Worm (Caenorhabditis elegans) whole organism, L4 larva: ENCODE results near the gene F11A5.16.

Experiments used
- D1046.2 ChIP-seq: fragments of 200-800 bp; sonication (Bioruptor generic); IDR thresholded peaks from 2 replicates; pipeline ENCODE4 v1.3.6; 2022; ENCODE audit warnings: missing genetic modification characterization, missing compliant biosample characterization
- F10B5.3 ChIP-seq: sonication (generic microtip); optimal IDR thresholded peaks from 2 replicates; lab custom pipeline; 2016; ENCODE audit warnings: mild to moderate bottlenecking, missing genetic modification characterization, missing compliant biosample characterization
- Y75B8A.6 ChIP-seq: fragments of 200-800 bp; sonication (Bioruptor generic); IDR thresholded peaks from 2 replicates; pipeline ENCODE4 v1.3.6; 2022; ENCODE audit warnings: missing genetic modification reagents, missing genetic modification characterization, missing compliant biosample characterization
- aly-2 ChIP-seq: sonication (generic microtip); optimal IDR thresholded peaks from 2 replicates; lab custom pipeline; 2018; ENCODE audit warnings: missing biosample characterization, missing genetic modification characterization
- ceh-20 ChIP-seq: fragments of 200-800 bp; sonication (Bioruptor generic); IDR thresholded peaks from 2 replicates; pipeline ENCODE4 v1.3.6; 2022; ENCODE audit warnings: missing genetic modification reagents, missing genetic modification characterization, missing compliant biosample characterization
- ceh-28 ChIP-seq: fragments of 150-350 bp; optimal IDR thresholded peaks from 2 replicates; lab custom pipeline; 2014; ENCODE audit warnings: missing biosample characterization, missing genetic modification reagents, missing genetic modification characterization
- ctbp-1 ChIP-seq: fragments of 200-800 bp; sonication (Bioruptor generic); IDR thresholded peaks from 2 replicates; pipeline ENCODE4 v1.3.6; 2022; ENCODE audit warnings: missing genetic modification reagents, missing genetic modification characterization, missing compliant biosample characterization
- duxl-1 ChIP-seq: sonication (generic microtip); optimal IDR thresholded peaks from 2 replicates; lab custom pipeline; 2016; ENCODE audit warnings: mild to moderate bottlenecking, missing genetic modification characterization, moderate library complexity, missing compliant biosample characterization; ENCODE audit not compliant: poor library complexity
- lin-29 ChIP-seq: fragments of 200-800 bp; sonication (Bioruptor generic); IDR thresholded peaks from 2 replicates; pipeline ENCODE4 v1.3.6; 2022; ENCODE audit warnings: missing genetic modification reagents, missing genetic modification characterization, missing compliant biosample characterization
- mdl-1 ChIP-seq, 2 experiments: fragments of 150-350 bp in 1 of 2; sonication (generic microtip) in 1 of 2; optimal IDR thresholded peaks; 2 replicates each; lab custom pipeline; 2014 to 2017; ENCODE audit warnings: missing biosample characterization in 2 of 2, missing genetic modification characterization in 2 of 2
- mep-1 ChIP-seq: fragments of 150-350 bp; sonication (generic microtip); optimal IDR thresholded peaks from 3 replicates; lab custom pipeline; 2014; ENCODE audit warnings: missing biosample characterization, missing genetic modification characterization
- mxl-2 ChIP-seq: fragments of 200-800 bp; sonication (Bioruptor generic); conservative IDR thresholded peaks from 2 replicates; pipeline ENCODE4 v1.3.6; 2022; ENCODE audit warnings: missing genetic modification reagents, missing genetic modification characterization, missing compliant biosample characterization
- nhr-48 ChIP-seq: sonication (generic microtip); optimal IDR thresholded peaks from 2 replicates; lab custom pipeline; 2016; ENCODE audit warnings: mild to moderate bottlenecking, missing genetic modification characterization, missing compliant biosample characterization
- pqm-1 ChIP-seq: sonication (generic microtip); optimal IDR thresholded peaks from 2 replicates; lab custom pipeline; 2017; ENCODE audit warnings: missing biosample characterization, missing genetic modification characterization
- rbr-2 ChIP-seq: sonication (generic microtip); optimal IDR thresholded peaks from 2 replicates; lab custom pipeline; 2016; ENCODE audit warnings: missing genotype, missing genetic modification characterization, missing compliant biosample characterization
- snpc-1.2 ChIP-seq: fragments of 200-800 bp; sonication (Bioruptor generic); IDR thresholded peaks from 2 replicates; pipeline ENCODE4 v1.3.6; 2022; ENCODE audit warnings: missing genetic modification reagents, missing genetic modification characterization, missing compliant biosample characterization
- snpc-4 ChIP-seq: fragments of 150-350 bp; optimal IDR thresholded peaks from 2 replicates; lab custom pipeline; 2014; ENCODE audit warnings: missing biosample characterization, missing genetic modification characterization
- spr-1 ChIP-seq: sonication (generic microtip); optimal IDR thresholded peaks from 2 replicates; lab custom pipeline; 2016; ENCODE audit warnings: mild to moderate bottlenecking, missing genetic modification characterization, missing compliant biosample characterization
- tag-97 ChIP-seq: fragments of 200-800 bp; sonication (Bioruptor generic); IDR thresholded peaks from 2 replicates; pipeline ENCODE4 v1.3.6; 2022; ENCODE audit warnings: missing genetic modification characterization, missing compliant biosample characterization
- tra-1 ChIP-seq: fragments of 200-800 bp; sonication (Bioruptor generic); IDR thresholded peaks from 2 replicates; pipeline ENCODE4 v1.3.6; 2022; ENCODE audit warnings: missing genetic modification reagents, missing genetic modification characterization, missing compliant biosample characterization
- unc-62 ChIP-seq, 3 experiments: fragments of 150-350 bp in 1 of 3; sonication (generic microtip); optimal IDR thresholded peaks in 2 of 3; peaks in 1 of 3; 1 replicate in 1 of 3; 2 replicates in 2 of 3; lab custom pipeline; 2014 to 2017; ENCODE audit warnings: missing biosample characterization in 3 of 3, missing genetic modification characterization in 3 of 3, missing genetic modification reagents in 3 of 3, missing genotype in 1 of 3
- zfp-3 ChIP-seq: fragments of 200-800 bp; sonication (Bioruptor generic); conservative IDR thresholded peaks from 2 replicates; pipeline ENCODE4 v1.3.6; 2022; ENCODE audit warnings: missing genetic modification reagents, missing genetic modification characterization, missing compliant biosample characterization
- zip-2 ChIP-seq: fragments of 150-350 bp; optimal IDR thresholded peaks from 2 replicates; lab custom pipeline; 2014; ENCODE audit warnings: missing biosample characterization, missing genetic modification characterization
- ztf-7 ChIP-seq: fragments of 150-350 bp; optimal IDR thresholded peaks from 2 replicates; lab custom pipeline; 2014; ENCODE audit warnings: missing biosample characterization, missing genetic modification characterization

Gene F11A5.16

DNA sequence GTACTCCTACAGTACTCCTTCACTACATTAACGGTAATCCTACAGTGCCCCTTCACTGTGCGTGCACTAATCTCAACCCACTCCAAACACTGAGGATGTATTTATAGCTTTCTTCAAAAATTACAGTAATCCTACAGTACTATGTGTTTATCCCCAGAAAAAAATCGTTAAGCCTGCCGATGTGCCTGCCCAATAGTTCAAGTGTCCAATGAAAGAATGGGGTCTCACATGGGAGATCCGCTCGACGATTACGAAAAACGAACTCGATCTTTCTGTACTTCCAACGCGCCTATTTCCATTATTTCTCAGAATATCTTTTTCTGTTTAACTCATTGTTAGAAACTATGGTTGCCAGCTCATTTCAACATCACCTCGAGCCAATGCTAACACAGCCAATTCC is 47.4 kb downstream of the F11A5.16 start, which contains the start of gene nhr-218:
nhr-218 (plus strand) TSS at position 301 of the 400 bp plus-strand sequence.
- no peak for TF ChIP-seq zip-2 (tag; lab: Kevin White, UChicago)
- TF ChIP-seq mdl-1 (tag; optimal IDR thresholded peaks at IDR 0.05; lab: Kevin White, UChicago): no peak
- TF ChIP-seq mep-1 (tag; lab: Kevin White, UChicago): no peak
- TF ChIP-seq ctbp-1 (GFP tag; lab: Robert Waterston, UW): no peak
- peak in 1 of 2 experiments; percentile 33 for TF ChIP-seq unc-62 (GFP tag; optimal IDR thresholded peaks at IDR 0.05 in 1 of 2; lab: Kevin White, UChicago)
- TF ChIP-seq unc-62 (tag; optimal IDR thresholded peaks at IDR 0.05; lab: Kevin White, UChicago): no peak

- TF ChIP-seq duxl-1 (no peak), nhr-48 (tag; lab: Kevin White, UChicago) (no peak), snpc-1.2 (no peak), tag-97 (GFP tag; lab: Robert Waterston, UW) (no peak), lin-29 (GFP tag; lab: Robert Waterston, UW) (no peak), mxl-2 (no peak), tra-1 (GFP tag; lab: Robert Waterston, UW) (no peak), pqm-1 (tag; lab: Kevin White, UChicago) (no peak), ztf-7 (tag; lab: Kevin White, UChicago) (no peak), ceh-28 (tag; lab: Kevin White, UChicago) (no peak), Y75B8A.6 (no peak), ceh-20 (GFP tag; lab: Robert Waterston, UW) (no peak), aly-2 (tag; lab: Kevin White, UChicago) (no peak), D1046.2 (no peak), zfp-3 (no peak), rbr-2 (tag; lab: Kevin White, UChicago) (no peak), F10B5.3 (tag; lab: Kevin White, UChicago) (no peak), snpc-4 (tag; lab: Kevin White, UChicago) (no peak), spr-1 (tag; lab: Kevin White, UChicago) (no peak)
Observed at ce11 chrV:16259684-16260083, 48.9 kb downstream of the F11A5.16 start, which contains the start of gene nhr-127. TSS of gene nhr-127 (plus strand) at chrV:16259984.
